Worm (Caenorhabditis elegans) whole organism, young adult: ENCODE data around the gene C50E3.7.

Experiments
- F10E7.11 ChIP-seq: sonication (generic microtip); optimal IDR thresholded peaks from 2 replicates; lab custom pipeline; 2017; ENCODE audit warnings: mild to moderate bottlenecking, missing genetic modification characterization, moderate library complexity, missing compliant biosample characterization
- F33H1.4 ChIP-seq: fragments of 200-800 bp; sonication (Bioruptor generic); IDR thresholded peaks from 2 replicates; pipeline ENCODE4 v1.3.6; 2022; ENCODE audit warnings: missing genetic modification reagents, missing genetic modification characterization, missing compliant biosample characterization
- atf-7 ChIP-seq: sonication (generic microtip); optimal IDR thresholded peaks from 2 replicates; lab custom pipeline; 2017; ENCODE audit warnings: mild to moderate bottlenecking, missing genetic modification characterization, missing compliant biosample characterization
- attf-5 ChIP-seq: fragments of 200-800 bp; sonication (Bioruptor generic); optimal IDR thresholded peaks from 2 replicates; lab custom pipeline; 2018; ENCODE audit warnings: mild to moderate bottlenecking, missing genetic modification characterization, missing compliant biosample characterization
- ceh-27 ChIP-seq: fragments of 200-800 bp; sonication (Bioruptor generic); optimal IDR thresholded peaks from 2 replicates; lab custom pipeline; 2018; ENCODE audit warnings: mild to moderate bottlenecking, missing genetic modification characterization, moderate library complexity, missing compliant biosample characterization
- hlh-12 ChIP-seq: sonication (generic microtip); optimal IDR thresholded peaks from 2 replicates; lab custom pipeline; 2016; ENCODE audit warnings: missing genetic modification characterization, missing compliant biosample characterization
- hlh-26 ChIP-seq: fragments of 200-800 bp; sonication (Bioruptor generic); conservative IDR thresholded peaks from 2 replicates; pipeline ENCODE4 v1.3.6; 2022; ENCODE audit warnings: missing genetic modification reagents, missing genetic modification characterization, missing compliant biosample characterization
- nhr-90 ChIP-seq: sonication (generic microtip); optimal IDR thresholded peaks from 2 replicates; lab custom pipeline; 2016; ENCODE audit warnings: missing genotype, mild to moderate bottlenecking, missing genetic modification characterization, missing compliant biosample characterization
- pbrm-1 ChIP-seq: fragments of 200-800 bp; sonication (Bioruptor generic); IDR thresholded peaks from 2 replicates; pipeline ENCODE4 v1.3.6; 2022; ENCODE audit warnings: missing genetic modification reagents, missing genetic modification characterization, missing compliant biosample characterization
- pha-4 ChIP-seq: fragments of 150-350 bp; sonication (generic microtip); optimal IDR thresholded peaks from 2 replicates; lab custom pipeline; 2014; ENCODE audit warnings: missing biosample characterization, missing genetic modification reagents, missing genetic modification characterization
- snpc-1.1 ChIP-seq: sonication (generic microtip); optimal IDR thresholded peaks from 2 replicates; lab custom pipeline; 2017; ENCODE audit warnings: missing genetic modification characterization, mild to moderate bottlenecking, missing compliant biosample characterization, antibody characterized with exemption, moderate library complexity, missing genotype, missing genetic modification reagents; ENCODE audit not compliant: insufficient read depth
- tbp1 ChIP-seq: fragments of 200-800 bp; sonication (Bioruptor generic); optimal IDR thresholded peaks from 2 replicates; lab custom pipeline; 2018; ENCODE audit warnings: mild to moderate bottlenecking, missing genetic modification characterization, missing compliant biosample characterization
- unc-62 ChIP-seq: fragments of 150-350 bp; optimal IDR thresholded peaks from 2 replicates; lab custom pipeline; 2014; ENCODE audit warnings: missing biosample characterization, missing genetic modification reagents, missing genetic modification characterization

- TF ChIP-seq pha-4 (tag; lab: Kevin White, UChicago) (no peak), F10E7.11 (no peak), snpc-1.1 (tag; lab: Kevin White, UChicago) (no peak), hlh-26 (GFP tag; lab: Robert Waterston, UW) (no peak), F33H1.4 (no peak), pbrm-1 (GFP tag; lab: Robert Waterston, UW) (no peak), unc-62 (no peak), nhr-90 (no peak), atf-7 (no peak), tbp1 (GFP tag; lab: Kevin White, UChicago) (no peak), hlh-12 (tag; lab: Kevin White, UChicago) (no peak), ceh-27 (GFP tag; lab: Kevin White, UChicago) (no peak), attf-5 (GFP tag; lab: Kevin White, UChicago) (no peak)
These were observed 7.7 kb downstream of the C50E3.7 start, which contains the start of gene C50E3.6 for ce11 chrV:7590454-7590853.
